Worm (Caenorhabditis elegans) whole organism, L4 larva: ENCODE data around the gene T06F4.1.

Source experiments
- F49E8.2 ChIP-seq: sonication (generic microtip); optimal IDR thresholded peaks from 2 replicates; lab custom pipeline; 2016; ENCODE audit warnings: missing compliant biosample characterization, mild to moderate bottlenecking, missing genetic modification characterization, borderline replicate concordance
- aly-2 ChIP-seq: sonication (generic microtip); optimal IDR thresholded peaks from 2 replicates; lab custom pipeline; 2018; ENCODE audit warnings: missing biosample characterization, missing genetic modification characterization
- ceh-82 ChIP-seq: sonication (generic microtip); optimal IDR thresholded peaks from 2 replicates; lab custom pipeline; 2017; ENCODE audit warnings: missing biosample characterization, missing genetic modification characterization
- daf-12 ChIP-seq: fragments of 150-350 bp; optimal IDR thresholded peaks from 2 replicates; lab custom pipeline; 2014; ENCODE audit warnings: missing biosample characterization, missing genetic modification reagents, missing genetic modification characterization
- lin-39 ChIP-seq: fragments of 150-350 bp; optimal IDR thresholded peaks from 2 replicates; lab custom pipeline; 2014; ENCODE audit warnings: missing biosample characterization, missing genetic modification reagents, missing genetic modification characterization
- nhr-11 ChIP-seq: fragments of 150-350 bp; optimal IDR thresholded peaks from 2 replicates; lab custom pipeline; 2014; ENCODE audit warnings: missing biosample characterization, missing genetic modification characterization
- nhr-77 ChIP-seq: fragments of 150-350 bp; optimal IDR thresholded peaks from 2 replicates; lab custom pipeline; 2014; ENCODE audit warnings: missing biosample characterization, missing genetic modification characterization
- pqm-1 ChIP-seq: sonication (generic microtip); optimal IDR thresholded peaks from 2 replicates; lab custom pipeline; 2017; ENCODE audit warnings: missing biosample characterization, missing genetic modification characterization
- tag-97 ChIP-seq: fragments of 200-800 bp; sonication (Bioruptor generic); IDR thresholded peaks from 2 replicates; pipeline ENCODE4 v1.3.6; 2022; ENCODE audit warnings: missing genetic modification characterization, missing compliant biosample characterization
- unc-39 ChIP-seq: sonication (generic microtip); optimal IDR thresholded peaks from 2 replicates; lab custom pipeline; 2017; ENCODE audit warnings: missing biosample characterization, missing genetic modification characterization

DNA sequence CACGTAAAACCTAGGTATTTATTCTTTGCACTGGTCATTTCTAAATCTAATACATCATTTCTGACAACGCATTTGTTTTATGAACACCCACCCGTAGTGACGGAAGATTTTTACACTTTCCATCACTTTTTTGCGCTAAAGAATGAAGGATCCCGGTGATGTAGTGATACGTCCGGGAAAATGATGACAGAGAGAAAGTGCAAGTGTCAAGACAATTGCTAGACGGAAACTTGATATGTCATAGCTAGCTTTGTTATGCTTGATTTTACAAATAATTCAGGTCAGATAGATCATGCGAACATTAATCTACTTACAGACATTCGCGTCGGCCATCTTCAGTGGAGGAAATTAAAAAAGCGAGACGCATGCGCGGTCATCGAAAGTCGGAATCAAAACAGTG is 30.8 kb upstream of the T06F4.1 start:
- TF ChIP-seq ceh-82 (tag; lab: Kevin White, UChicago) (no peak), tag-97 (GFP tag; lab: Robert Waterston, UW) (no peak), nhr-77 (no peak), nhr-11 (tag; lab: Kevin White, UChicago) (no peak), pqm-1 (no peak), F49E8.2 (tag; lab: Kevin White, UChicago) (no peak), aly-2 (no peak), unc-39 (no peak), lin-39 (tag; lab: Kevin White, UChicago) (no peak), daf-12 (tag; lab: Kevin White, UChicago) (no peak)
